Worm (Caenorhabditis elegans) whole organism, young adult: Measurements from ENCODE around the gene srh-69.

Experiments
- B0019.2 ChIP-seq: fragments of 200-800 bp; sonication (Bioruptor generic); conservative IDR thresholded peaks from 2 replicates; pipeline ENCODE4 v1.3.6; 2022; ENCODE audit warnings: missing genetic modification reagents, missing genetic modification characterization, missing compliant biosample characterization
- B0261.1 ChIP-seq: sonication (generic microtip); optimal IDR thresholded peaks from 2 replicates; lab custom pipeline; 2016; ENCODE audit warnings: mild to moderate bottlenecking, missing genetic modification characterization, moderate library complexity, missing compliant biosample characterization
- F10E7.11 ChIP-seq: sonication (generic microtip); optimal IDR thresholded peaks from 2 replicates; lab custom pipeline; 2017; ENCODE audit warnings: mild to moderate bottlenecking, missing genetic modification characterization, moderate library complexity, missing compliant biosample characterization
- F23B12.7 ChIP-seq: sonication (generic microtip); optimal IDR thresholded peaks from 2 replicates; lab custom pipeline; 2017; ENCODE audit warnings: missing genetic modification characterization, mild to moderate bottlenecking, missing compliant biosample characterization, antibody characterized with exemption, moderate library complexity; ENCODE audit not compliant: insufficient read depth
- T07F8.4 ChIP-seq: sonication (generic microtip); optimal IDR thresholded peaks from 2 replicates; lab custom pipeline; 2016; ENCODE audit warnings: mild to moderate bottlenecking, missing genetic modification characterization, moderate library complexity, missing compliant biosample characterization
- Y53F4B.3 ChIP-seq: fragments of 200-800 bp; sonication (Bioruptor generic); IDR thresholded peaks from 2 replicates; pipeline ENCODE4 v1.3.6; 2022; ENCODE audit warnings: missing genetic modification reagents, missing genetic modification characterization, missing compliant biosample characterization
- attf-6 ChIP-seq: fragments of 200-800 bp; sonication (Bioruptor generic); IDR thresholded peaks from 2 replicates; pipeline ENCODE4 v1.3.6; 2022; ENCODE audit warnings: missing genetic modification reagents, missing genetic modification characterization, missing compliant biosample characterization
- bed-1 ChIP-seq: fragments of 200-800 bp; sonication (Bioruptor generic); IDR thresholded peaks from 2 replicates; pipeline ENCODE4 v1.3.6; 2022; ENCODE audit warnings: missing genetic modification reagents, missing genetic modification characterization, missing compliant biosample characterization
- bed-2 ChIP-seq: fragments of 200-800 bp; sonication (Bioruptor generic); IDR thresholded peaks from 2 replicates; pipeline ENCODE4 v1.3.6; 2022; ENCODE audit warnings: missing genetic modification reagents, missing genetic modification characterization, missing compliant biosample characterization
- cebp-1 ChIP-seq, 2 experiments: fragments of 200-800 bp in 1 of 2; sonication (Bioruptor generic) in 1 of 2; sonication (generic microtip) in 1 of 2; IDR thresholded peaks in 1 of 2; optimal IDR thresholded peaks in 1 of 2; 2 replicates each; pipeline versions ENCODE4 v1.3.6 to Lab custom; 2017 to 2022; ENCODE audit warnings: missing compliant biosample characterization in 2 of 2, missing genetic modification characterization in 2 of 2, mild to moderate bottlenecking in 1 of 2, missing genetic modification reagents in 1 of 2, moderate library complexity in 1 of 2
- ceh-27 ChIP-seq: fragments of 200-800 bp; sonication (Bioruptor generic); optimal IDR thresholded peaks from 2 replicates; lab custom pipeline; 2018; ENCODE audit warnings: mild to moderate bottlenecking, missing genetic modification characterization, moderate library complexity, missing compliant biosample characterization
- ceh-58 ChIP-seq: fragments of 200-800 bp; sonication (Bioruptor generic); IDR thresholded peaks from 2 replicates; pipeline ENCODE4 v1.3.6; 2022; ENCODE audit warnings: missing genetic modification characterization, missing compliant biosample characterization
- ceh-79 ChIP-seq: sonication (generic microtip); optimal IDR thresholded peaks from 2 replicates; lab custom pipeline; 2017; ENCODE audit warnings: mild to moderate bottlenecking, missing genetic modification characterization, missing compliant biosample characterization
- ceh-91 ChIP-seq: fragments of 200-800 bp; sonication (Bioruptor generic); IDR thresholded peaks from 2 replicates; pipeline ENCODE4 v1.3.6; 2022; ENCODE audit warnings: missing genetic modification reagents, missing genetic modification characterization, missing compliant biosample characterization
- egl-18 ChIP-seq: fragments of 200-800 bp; sonication (Bioruptor generic); IDR thresholded peaks from 2 replicates; pipeline ENCODE4 v1.3.6; 2022; ENCODE audit warnings: missing genetic modification reagents, missing genetic modification characterization, missing compliant biosample characterization
- fkh-3 ChIP-seq: sonication (generic microtip); optimal IDR thresholded peaks from 2 replicates; lab custom pipeline; 2016; ENCODE audit warnings: mild to moderate bottlenecking, missing genetic modification characterization, missing compliant biosample characterization
- hlh-26 ChIP-seq: fragments of 200-800 bp; sonication (Bioruptor generic); conservative IDR thresholded peaks from 2 replicates; pipeline ENCODE4 v1.3.6; 2022; ENCODE audit warnings: missing genetic modification reagents, missing genetic modification characterization, missing compliant biosample characterization
- hsf-1 ChIP-seq: fragments of 200-800 bp; sonication (Bioruptor generic); IDR thresholded peaks from 2 replicates; pipeline ENCODE4 v1.3.6; 2022; ENCODE audit warnings: missing genetic modification reagents, missing genetic modification characterization, missing compliant biosample characterization
- lin-54 ChIP-seq: fragments of 200-800 bp; sonication (Bioruptor generic); optimal IDR thresholded peaks from 2 replicates; lab custom pipeline; 2018; ENCODE audit warnings: mild to moderate bottlenecking, missing genetic modification characterization, missing compliant biosample characterization
- mcd-1 ChIP-seq: fragments of 200-800 bp; sonication (Bioruptor generic); IDR thresholded peaks from 2 replicates; pipeline ENCODE4 v1.3.6; 2022; ENCODE audit warnings: missing genetic modification reagents, missing genetic modification characterization, missing compliant biosample characterization
- mxl-1 ChIP-seq: sonication (generic microtip); optimal IDR thresholded peaks from 2 replicates; lab custom pipeline; 2016; ENCODE audit warnings: missing genetic modification characterization, missing compliant biosample characterization
- nhr-27 ChIP-seq: fragments of 200-800 bp; sonication (Bioruptor generic); optimal IDR thresholded peaks from 2 replicates; lab custom pipeline; 2018; ENCODE audit warnings: mild to moderate bottlenecking, missing genetic modification characterization, moderate library complexity, missing compliant biosample characterization
- nhr-80 ChIP-seq: sonication (generic microtip); optimal IDR thresholded peaks from 2 replicates; lab custom pipeline; 2016; ENCODE audit warnings: missing genetic modification characterization, missing compliant biosample characterization
- pbrm-1 ChIP-seq: fragments of 200-800 bp; sonication (Bioruptor generic); IDR thresholded peaks from 2 replicates; pipeline ENCODE4 v1.3.6; 2022; ENCODE audit warnings: missing genetic modification reagents, missing genetic modification characterization, missing compliant biosample characterization
- rcor-1 ChIP-seq: fragments of 200-800 bp; sonication (Bioruptor generic); IDR thresholded peaks from 2 replicates; pipeline ENCODE4 v1.3.6; 2022; ENCODE audit warnings: missing genetic modification reagents, missing genetic modification characterization, missing compliant biosample characterization
- rec-8 ChIP-seq, 2 experiments: sonication (generic microtip); optimal IDR thresholded peaks; 2 replicates each; lab custom pipeline; 2016; ENCODE audit warnings: mild to moderate bottlenecking in 2 of 2, missing genetic modification characterization in 2 of 2, missing genetic modification reagents in 2 of 2, missing genotype in 2 of 2, missing biosample characterization in 1 of 2, missing compliant biosample characterization in 1 of 2, moderate library complexity in 1 of 2
- sdz-38 ChIP-seq: sonication (generic microtip); optimal IDR thresholded peaks from 2 replicates; lab custom pipeline; 2016; ENCODE audit warnings: missing genotype, missing genetic modification characterization, missing compliant biosample characterization
- snpc-1.3 ChIP-seq: sonication (generic microtip); optimal IDR thresholded peaks from 2 replicates; lab custom pipeline; 2017; ENCODE audit warnings: missing genetic modification characterization, mild to moderate bottlenecking, missing compliant biosample characterization, antibody characterized with exemption, moderate library complexity, missing genotype, missing genetic modification reagents; ENCODE audit not compliant: insufficient read depth
- unc-130 ChIP-seq: sonication (generic microtip); optimal IDR thresholded peaks from 2 replicates; lab custom pipeline; 2016; ENCODE audit warnings: missing genetic modification reagents, missing genetic modification characterization, missing compliant biosample characterization
- zfh-2 ChIP-seq: fragments of 200-800 bp; sonication (Bioruptor generic); conservative IDR thresholded peaks from 2 replicates; pipeline ENCODE4 v1.3.6; 2022; ENCODE audit warnings: missing genetic modification reagents, missing genetic modification characterization, missing compliant biosample characterization
- zim-3 ChIP-seq: sonication (generic microtip); optimal IDR thresholded peaks from 2 replicates; lab custom pipeline; 2017; ENCODE audit warnings: mild to moderate bottlenecking, missing genetic modification characterization, moderate library complexity, missing compliant biosample characterization
- ztf-22 ChIP-seq: fragments of 200-800 bp; sonication (Bioruptor generic); optimal IDR thresholded peaks from 2 replicates; lab custom pipeline; 2018; ENCODE audit warnings: mild to moderate bottlenecking, missing genetic modification characterization, moderate library complexity, missing compliant biosample characterization
- ztf-26 ChIP-seq: sonication (generic microtip); optimal IDR thresholded peaks from 2 replicates; lab custom pipeline; 2017; ENCODE audit warnings: missing genetic modification characterization, missing compliant biosample characterization
- ztf-28 ChIP-seq: fragments of 200-800 bp; sonication (Bioruptor generic); IDR thresholded peaks from 2 replicates; pipeline ENCODE4 v1.3.6; 2022; ENCODE audit warnings: missing genetic modification reagents, missing genetic modification characterization, missing compliant biosample characterization

Gene srh-69

DNA sequence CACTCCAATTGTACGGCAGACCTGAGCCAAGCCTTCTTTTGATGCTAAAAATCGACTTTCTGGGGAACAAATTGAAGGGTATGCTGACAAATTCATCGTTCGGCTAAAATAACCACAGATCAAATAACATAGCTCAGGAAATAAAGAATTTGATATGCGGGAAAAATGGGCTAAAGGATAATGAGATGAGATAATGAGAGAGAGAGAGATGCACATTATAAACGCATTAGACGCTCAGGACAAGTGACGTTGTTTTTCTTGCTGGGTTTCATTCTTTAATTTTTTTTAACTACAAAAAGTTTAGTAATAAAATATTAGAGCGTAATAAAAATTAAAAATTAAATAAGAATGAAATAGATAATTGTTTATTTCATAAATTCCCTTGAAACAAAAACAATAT, at the start of gene srh-69:
TSS of gene srh-69 (minus strand) at position 101 of the 400 bp plus-strand sequence.
- TF ChIP-seq Y53F4B.3 (no peak), ztf-26 (no peak), fkh-3 (no peak), lin-54 (GFP tag; lab: Kevin White, UChicago) (no peak), sdz-38 (tag; lab: Kevin White, UChicago) (no peak), unc-130 (GFP tag; lab: Kevin White, UChicago) (no peak), ztf-28 (GFP tag; lab: Robert Waterston, UW) (no peak), bed-1 (GFP tag; lab: Robert Waterston, UW) (no peak), egl-18 (GFP tag; lab: Robert Waterston, UW) (no peak)

DNA sequence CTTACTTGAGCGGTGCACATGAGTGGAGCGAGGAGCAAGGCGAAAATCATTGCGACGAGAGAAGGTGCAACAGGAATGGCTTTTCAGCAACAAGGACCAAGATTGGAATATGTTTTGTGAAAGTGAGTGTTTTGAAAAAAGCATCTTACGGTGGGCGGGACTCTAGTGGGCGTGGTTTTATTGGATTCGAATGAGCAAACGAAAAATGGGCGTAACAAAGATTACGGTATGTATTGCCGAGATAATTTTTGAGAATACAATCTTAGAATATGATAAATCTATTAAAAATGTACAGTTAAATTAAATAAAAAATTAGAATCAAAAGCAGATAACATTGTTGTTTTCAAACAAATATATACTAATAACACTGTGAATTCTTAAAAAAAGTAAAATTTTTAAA, 45.7 kb upstream of the srh-69 start, which contains the start of gene F49C5.12:
TSS of gene F49C5.12 (minus strand) at position 101 of the 400 bp plus-strand sequence.
- TF ChIP-seq snpc-1.3 (tag; lab: Kevin White, UChicago): no peak
- TF ChIP-seq bed-2: no peak
- no peak for TF ChIP-seq ztf-22 (GFP tag; lab: Kevin White, UChicago)
- TF ChIP-seq ceh-58: no peak
- TF ChIP-seq nhr-27 (tag; lab: Kevin White, UChicago): no peak
- no peak for TF ChIP-seq rcor-1 (GFP tag; lab: Robert Waterston, UW)
- TF ChIP-seq ztf-28 (GFP tag; lab: Robert Waterston, UW): no peak
- TF ChIP-seq ztf-26: no peak
- no peak for TF ChIP-seq cebp-1 (GFP tag; IDR thresholded peaks at IDR 0.05; lab: Robert Waterston, UW)
- TF ChIP-seq cebp-1 (tag; optimal IDR thresholded peaks at IDR 0.05; lab: Kevin White, UChicago): no peak
- no peak for TF ChIP-seq nhr-80 (tag; lab: Kevin White, UChicago)
- TF ChIP-seq mxl-1 (tag; lab: Kevin White, UChicago): no peak
- no peak for TF ChIP-seq egl-18 (GFP tag; lab: Robert Waterston, UW)
- TF ChIP-seq lin-54 (GFP tag; lab: Kevin White, UChicago): no peak
- TF ChIP-seq F23B12.7 (tag; lab: Kevin White, UChicago): no peak
- no peak for TF ChIP-seq mcd-1 (GFP tag; lab: Robert Waterston, UW)
- no peak for TF ChIP-seq ceh-27 (GFP tag; lab: Kevin White, UChicago)
- TF ChIP-seq zim-3: no peak
- no peak for TF ChIP-seq rec-8 (tag; optimal IDR thresholded peaks at IDR 0.05; lab: Kevin White, UChicago)
- no peak for TF ChIP-seq ceh-91

ce11 chrII:12555579-12555978, 41.1 kb upstream of the srh-69 start, which contains the start of gene F49C5.11:
Gene F49C5.11, plus strand, starts transcription at chrII:12555879.
- TF ChIP-seq hlh-26 (GFP tag; lab: Robert Waterston, UW): no peak
- TF ChIP-seq B0261.1 (tag; lab: Kevin White, UChicago): no peak
- no peak for TF ChIP-seq ceh-79 (tag; lab: Kevin White, UChicago)
- TF ChIP-seq fkh-3: no peak
- TF ChIP-seq, all 124 proteins: peak for 0

- TF ChIP-seq bed-1 (GFP tag; lab: Robert Waterston, UW) (no peak), T07F8.4 (tag; lab: Kevin White, UChicago) (no peak), ztf-26 (no peak), rcor-1 (GFP tag; lab: Robert Waterston, UW) (no peak), zfh-2 (GFP tag; lab: Robert Waterston, UW) (no peak), pbrm-1 (GFP tag; lab: Robert Waterston, UW) (no peak), hsf-1 (GFP tag; lab: Robert Waterston, UW) (no peak), F10E7.11 (tag; lab: Kevin White, UChicago) (no peak), attf-6 (GFP tag; lab: Robert Waterston, UW) (no peak), snpc-1.3 (tag; lab: Kevin White, UChicago) (no peak), B0019.2 (no peak)
Observed at ce11 chrII:12550940-12551339, 36.4 kb upstream of the srh-69 start.
